In the genomic region with DNA sequence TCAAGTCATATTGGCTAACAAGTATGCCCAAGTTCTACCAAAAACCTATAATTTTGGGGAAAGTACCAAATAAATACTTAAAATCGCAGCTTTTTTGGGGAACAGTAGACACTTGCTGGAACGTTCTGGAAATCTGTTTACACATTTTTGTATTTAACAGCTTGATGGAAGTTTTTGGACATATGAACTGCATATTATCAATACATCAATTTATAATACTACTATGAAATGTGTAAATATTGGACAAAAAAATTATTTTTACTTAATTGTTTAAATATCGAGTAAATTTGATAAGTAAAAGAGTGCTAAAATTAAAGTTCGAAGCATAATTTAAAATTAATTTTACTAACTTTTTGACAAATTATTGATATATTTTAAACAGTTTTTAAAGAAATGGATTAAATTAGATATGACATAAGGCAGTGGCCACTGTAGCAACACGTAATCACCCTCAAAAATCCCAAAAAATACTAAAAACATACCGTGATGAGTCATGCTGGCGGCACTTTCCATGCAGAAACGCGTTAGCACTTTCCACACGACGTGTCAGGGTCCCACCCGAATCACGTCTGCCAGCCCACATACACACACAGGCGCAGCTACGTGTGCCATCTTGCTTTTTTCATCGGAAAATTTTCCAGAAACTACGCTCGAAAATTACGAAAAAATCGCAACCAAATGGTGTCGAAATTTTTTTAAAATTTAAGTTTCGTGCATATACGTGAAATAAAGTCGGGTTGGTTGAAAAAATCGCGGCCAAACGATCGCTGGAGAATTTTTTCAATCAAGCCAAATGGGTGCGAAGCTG, we compare ENCODE assay signal across 1 fruit fly cellular context.
TF ChIP-seq lines count a peak whose summit lies in the region.

Gene Sirt1 (plus strand): TSS at position 571 of the 808 bp plus-strand sequence.

TF ChIP-seq in whole organism, embryonic, 481 proteins besides CTCF, POLR2A, EP300 and RAD21 (continued from another document):
- no peak for TF ChIP-seq D (optimal IDR thresholded peaks at IDR 0.05; lab: Kevin White, UChicago)
- TF ChIP-seq D (GFP tag; optimal IDR thresholded peaks at IDR 0.05; lab: Kevin White, UChicago), result peak; percentile 79
- peak; percentile 83 for TF ChIP-seq CG4820 (GFP tag; optimal IDR thresholded peaks at IDR 0.05; lab: Kevin White, UChicago)
- TF ChIP-seq HmgZ (tag; optimal IDR thresholded peaks at IDR 0.05; lab: Kevin White, UChicago), result peak; percentile 34
- TF ChIP-seq shn (GFP tag; optimal IDR thresholded peaks at IDR 0.05; lab: Kevin White, UChicago), result no peak
- peak; percentile 49 for TF ChIP-seq kah (GFP tag; optimal IDR thresholded peaks at IDR 0.05; lab: Kevin White, UChicago)
- peak; percentile 84 for TF ChIP-seq tin (GFP tag; optimal IDR thresholded peaks at IDR 0.05; lab: Kevin White, UChicago)
- peak; percentile 95 for TF ChIP-seq nmo (GFP tag; optimal IDR thresholded peaks at IDR 0.05; lab: Kevin White, UChicago)
- no peak for TF ChIP-seq bowl (GFP tag; IDR thresholded peaks at IDR 0.05; lab: Robert Waterston, UW)
- TF ChIP-seq CG17612 (GFP tag; IDR thresholded peaks at IDR 0.05; lab: Robert Waterston, UW), result peak; percentile 45; the same call in 1 of the 2 replicates
- peak; percentile 76 for TF ChIP-seq Nf-YB (GFP tag; optimal IDR thresholded peaks at IDR 0.05; lab: Kevin White, UChicago)
- TF ChIP-seq sens-2 (GFP tag; IDR thresholded peaks at IDR 0.05; lab: Robert Waterston, UW), result 0 out of 2 replicates have a peak, but pooled peaks have one; percentile 8
- TF ChIP-seq CG6683 (GFP tag; optimal IDR thresholded peaks at IDR 0.05; lab: Kevin White, UChicago), result peak; percentile 24
- TF ChIP-seq pho (GFP tag; optimal IDR thresholded peaks at IDR 0.05; lab: Kevin White, UChicago), result peak; percentile 52
